In the genomic region with DNA sequence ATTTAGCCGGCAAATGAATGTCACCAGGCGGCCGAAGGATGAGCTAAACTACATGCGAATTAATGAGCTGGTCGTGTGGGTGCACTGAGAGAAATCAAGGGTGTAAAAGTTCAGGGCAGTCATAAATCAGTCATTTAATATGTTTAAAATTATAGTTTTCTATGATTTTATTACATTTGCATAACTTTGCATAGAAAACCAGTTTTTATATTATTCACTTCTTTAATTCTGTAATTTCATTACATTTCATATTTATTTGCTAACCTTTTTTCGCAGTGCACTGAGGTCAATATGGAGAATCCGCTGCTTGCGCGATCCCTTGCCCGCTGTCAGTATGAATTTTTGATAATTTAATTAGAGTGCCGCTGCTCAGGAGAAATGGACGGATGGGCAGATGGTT, we compare ENCODE assay signal across 1 fruit fly cellular context.
TF ChIP-seq lines count a peak whose summit lies in the region.

No protein-coding gene starts in this region.

TF ChIP-seq in whole organism, embryonic, 481 proteins besides CTCF, POLR2A, EP300 and RAD21 (continued from another document and continues in another):
- TF ChIP-seq Max (GFP tag; optimal IDR thresholded peaks at IDR 0.05; lab: Kevin White, UChicago): no peak
- TF ChIP-seq CG13123 (GFP tag; optimal IDR thresholded peaks at IDR 0.05; lab: Kevin White, UChicago): no peak
- TF ChIP-seq Kr (GFP tag; optimal IDR thresholded peaks at IDR 0.05; lab: Kevin White, UChicago): no peak
- TF ChIP-seq grn (GFP tag; optimal IDR thresholded peaks at IDR 0.05; lab: Kevin White, UChicago): no peak
- TF ChIP-seq Drgx (GFP tag; IDR thresholded peaks at IDR 0.05; lab: Robert Waterston, UW): no peak
- TF ChIP-seq crp (GFP tag; optimal IDR thresholded peaks at IDR 0.05; lab: Kevin White, UChicago): no peak
- no peak for TF ChIP-seq CG13296 (GFP tag; optimal IDR thresholded peaks at IDR 0.05; lab: Kevin White, UChicago)
- no peak for TF ChIP-seq CG12219 (GFP tag; optimal IDR thresholded peaks at IDR 0.05; lab: Kevin White, UChicago)
- TF ChIP-seq Mad (GFP tag; optimal IDR thresholded peaks at IDR 0.05; lab: Kevin White, UChicago): peak; percentile 12
- peak; percentile 3 for TF ChIP-seq CG2116 (GFP tag; optimal IDR thresholded peaks at IDR 0.05; lab: Kevin White, UChicago)
- TF ChIP-seq ab (GFP tag; optimal IDR thresholded peaks at IDR 0.05; lab: Kevin White, UChicago): no peak
- no peak for TF ChIP-seq B-H1 (GFP tag; IDR thresholded peaks at IDR 0.05; lab: Robert Waterston, UW)
- peak; percentile 30 for TF ChIP-seq Hsf (GFP tag; optimal IDR thresholded peaks at IDR 0.05; lab: Kevin White, UChicago)
- peak; percentile 42 for TF ChIP-seq Chrac-16 (GFP tag; optimal IDR thresholded peaks at IDR 0.05; lab: Kevin White, UChicago)
- no peak for TF ChIP-seq CG12104 (GFP tag; optimal IDR thresholded peaks at IDR 0.05; lab: Kevin White, UChicago)
- TF ChIP-seq CG18764 (GFP tag; optimal IDR thresholded peaks at IDR 0.05; lab: Kevin White, UChicago): peak; percentile 22
- TF ChIP-seq CG9797 (GFP tag; optimal IDR thresholded peaks at IDR 0.05; lab: Kevin White, UChicago): no peak
- TF ChIP-seq CG2712 (tag; optimal IDR thresholded peaks at IDR 0.05; lab: Kevin White, UChicago): peak; percentile 65
- TF ChIP-seq prd (optimal IDR thresholded peaks at IDR 0.05; lab: Kevin White, UChicago): no peak
- peak; percentile 87 for TF ChIP-seq prd (GFP tag; IDR thresholded peaks at IDR 0.05; lab: Robert Waterston, UW)
- TF ChIP-seq CG4328 (GFP tag; optimal IDR thresholded peaks at IDR 0.05; lab: Kevin White, UChicago): no peak
- no peak for TF ChIP-seq CG16779 (GFP tag; IDR thresholded peaks at IDR 0.05; lab: Robert Waterston, UW)
- no peak for TF ChIP-seq Atf-2 (GFP tag; optimal IDR thresholded peaks at IDR 0.05; lab: Kevin White, UChicago)
- no peak for TF ChIP-seq caup (GFP tag; optimal IDR thresholded peaks at IDR 0.05; lab: Kevin White, UChicago; ENCODE audit: severe bottlenecking)
- TF ChIP-seq gem (tag; optimal IDR thresholded peaks at IDR 0.05; lab: Kevin White, UChicago): peak; percentile 74
- TF ChIP-seq CG7786 (GFP tag; optimal IDR thresholded peaks at IDR 0.05; lab: Kevin White, UChicago): no peak
- TF ChIP-seq Ssrp (tag; optimal IDR thresholded peaks at IDR 0.05; lab: Kevin White, UChicago): peak; percentile 5
- no peak for TF ChIP-seq D (optimal IDR thresholded peaks at IDR 0.05; lab: Kevin White, UChicago)
- TF ChIP-seq D (GFP tag; optimal IDR thresholded peaks at IDR 0.05; lab: Kevin White, UChicago): peak; percentile 22
- no peak for TF ChIP-seq Myb (GFP tag; optimal IDR thresholded peaks at IDR 0.05; lab: Kevin White, UChicago)
- peak; percentile 72 for TF ChIP-seq CG18262 (tag; optimal IDR thresholded peaks at IDR 0.05; lab: Kevin White, UChicago)
- no peak for TF ChIP-seq lbe (GFP tag; optimal IDR thresholded peaks at IDR 0.05; lab: Kevin White, UChicago)
- peak; percentile 32 to 35 for TF ChIP-seq dpn (GFP tag; optimal IDR thresholded peaks at IDR 0.05; lab: Kevin White, UChicago)
- peak; percentile 67 for TF ChIP-seq CG15696 (tag; optimal IDR thresholded peaks at IDR 0.05; lab: Kevin White, UChicago)
- no peak for TF ChIP-seq CG8944 (GFP tag; optimal IDR thresholded peaks at IDR 0.05; lab: Kevin White, UChicago)
- TF ChIP-seq CG12155 (GFP tag; optimal IDR thresholded peaks at IDR 0.05; lab: Kevin White, UChicago): peak; percentile 17
- TF ChIP-seq HLH4C (GFP tag; IDR thresholded peaks at IDR 0.05; lab: Robert Waterston, UW; ENCODE audit: partially characterized antibody): no peak
- peak; percentile 11 for TF ChIP-seq pnt (GFP tag; optimal IDR thresholded peaks at IDR 0.05; lab: Kevin White, UChicago)
- TF ChIP-seq CG14710 (tag; optimal IDR thresholded peaks at IDR 0.05; lab: Kevin White, UChicago): peak; percentile 52
- peak; percentile 56 for TF ChIP-seq CG11504 (tag; optimal IDR thresholded peaks at IDR 0.05; lab: Kevin White, UChicago)
- TF ChIP-seq CG12744 (GFP tag; optimal IDR thresholded peaks at IDR 0.05; lab: Kevin White, UChicago): no peak
- TF ChIP-seq CG17361 (GFP tag; IDR thresholded peaks at IDR 0.05; lab: Robert Waterston, UW): peak; percentile 35; the same call in 1 of the 3 replicates
- TF ChIP-seq Awh (GFP tag; IDR thresholded peaks at IDR 0.05; lab: Robert Waterston, UW): no peak
- TF ChIP-seq exex (tag; optimal IDR thresholded peaks at IDR 0.05; lab: Kevin White, UChicago): no peak
- peak; percentile 37; the same call in 1 of the 2 replicates for TF ChIP-seq Ptx1 (GFP tag; IDR thresholded peaks at IDR 0.05; lab: Robert Waterston, UW)
- TF ChIP-seq fru (optimal IDR thresholded peaks at IDR 0.05; lab: Kevin White, UChicago): no peak
- peak; percentile 49 for TF ChIP-seq Oli (tag; optimal IDR thresholded peaks at IDR 0.05; lab: Kevin White, UChicago)
- no peak for TF ChIP-seq Side (GFP tag; optimal IDR thresholded peaks at IDR 0.05; lab: Kevin White, UChicago)
- TF ChIP-seq CG3726 (GFP tag; IDR thresholded peaks at IDR 0.05; lab: Robert Waterston, UW): no peak
- peak; percentile 21 for TF ChIP-seq CG8290 (GFP tag; optimal IDR thresholded peaks at IDR 0.05; lab: Kevin White, UChicago)
- TF ChIP-seq CG8290 (tag; optimal IDR thresholded peaks at IDR 0.05; lab: Kevin White, UChicago): no peak
- TF ChIP-seq Atf3 (GFP tag; optimal IDR thresholded peaks at IDR 0.05; lab: Kevin White, UChicago): no peak
- TF ChIP-seq CG7271 (tag; optimal IDR thresholded peaks at IDR 0.05; lab: Kevin White, UChicago): peak; percentile 53
- TF ChIP-seq CG4820 (GFP tag; optimal IDR thresholded peaks at IDR 0.05; lab: Kevin White, UChicago): peak; percentile 52
- no peak for TF ChIP-seq CG1832 (GFP tag; optimal IDR thresholded peaks at IDR 0.05; lab: Kevin White, UChicago)
- peak; percentile 0 for TF ChIP-seq stwl (tag; optimal IDR thresholded peaks at IDR 0.05; lab: Kevin White, UChicago)
- no peak for TF ChIP-seq pan (optimal IDR thresholded peaks at IDR 0.05; lab: Kevin White, UChicago)
- peak in 1 of 2 experiments; percentile 35 for TF ChIP-seq pan (GFP tag; optimal IDR thresholded peaks at IDR 0.05 in 1 of 2, IDR thresholded peaks at IDR 0.05 in 1 of 2)
- peak; percentile 51 for TF ChIP-seq Sox102F (GFP tag; optimal IDR thresholded peaks at IDR 0.05; lab: Kevin White, UChicago)
- no peak for TF ChIP-seq Neu2 (GFP tag; optimal IDR thresholded peaks at IDR 0.05; lab: Kevin White, UChicago; ENCODE audit: borderline replicate concordance)
- no peak for TF ChIP-seq CG34422 (GFP tag; IDR thresholded peaks at IDR 0.05; lab: Robert Waterston, UW)
- peak; percentile 5 for TF ChIP-seq Asciz (GFP tag; optimal IDR thresholded peaks at IDR 0.05; lab: Kevin White, UChicago)
- TF ChIP-seq CG15073 (GFP tag; optimal IDR thresholded peaks at IDR 0.05; lab: Kevin White, UChicago): no peak
- TF ChIP-seq h (optimal IDR thresholded peaks at IDR 0.05; lab: Kevin White, UChicago): no peak
- TF ChIP-seq CG16815 (GFP tag; optimal IDR thresholded peaks at IDR 0.05; lab: Kevin White, UChicago): peak; percentile 26
- TF ChIP-seq CG10462 (GFP tag; optimal IDR thresholded peaks at IDR 0.05; lab: Kevin White, UChicago): no peak
- no peak for TF ChIP-seq emc (GFP tag; optimal IDR thresholded peaks at IDR 0.05; lab: Kevin White, UChicago)
- TF ChIP-seq sima (GFP tag; optimal IDR thresholded peaks at IDR 0.05; lab: Kevin White, UChicago): no peak
- TF ChIP-seq CG14014 (GFP tag; IDR thresholded peaks at IDR 0.05; lab: Robert Waterston, UW): no peak
- no peak for TF ChIP-seq ttk (GFP tag; IDR thresholded peaks at IDR 0.05; lab: Robert Waterston, UW)
- TF ChIP-seq ssp (GFP tag; IDR thresholded peaks at IDR 0.05; lab: Robert Waterston, UW): 0 out of 2 replicates have a peak, but pooled peaks have one; percentile 25
- TF ChIP-seq CG2875 (GFP tag; optimal IDR thresholded peaks at IDR 0.05; lab: Kevin White, UChicago): no peak
- TF ChIP-seq btn (GFP tag; optimal IDR thresholded peaks at IDR 0.05; lab: Kevin White, UChicago): no peak
- no peak for TF ChIP-seq Dll (GFP tag; IDR thresholded peaks at IDR 0.05; lab: Robert Waterston, UW; ENCODE audit: partially characterized antibody)
- no peak for TF ChIP-seq Gug (GFP tag; IDR thresholded peaks at IDR 0.05; lab: Robert Waterston, UW)
- peak; percentile 26 for TF ChIP-seq tin (GFP tag; optimal IDR thresholded peaks at IDR 0.05; lab: Kevin White, UChicago)
- TF ChIP-seq CkIIα-i1 (GFP tag; IDR thresholded peaks at IDR 0.05; lab: Robert Waterston, UW): no peak
- TF ChIP-seq Abd-B (GFP tag; optimal IDR thresholded peaks at IDR 0.05; lab: Kevin White, UChicago): peak; percentile 18
- TF ChIP-seq Ada2b (GFP tag; IDR thresholded peaks at IDR 0.05; lab: Robert Waterston, UW): 0 out of 2 replicates have a peak, but pooled peaks have one; percentile 12
- no peak for TF ChIP-seq tx (GFP tag; optimal IDR thresholded peaks at IDR 0.05; lab: Kevin White, UChicago)
- TF ChIP-seq ase (GFP tag; IDR thresholded peaks at IDR 0.05; lab: Robert Waterston, UW): no peak
- TF ChIP-seq CG30431 (GFP tag; optimal IDR thresholded peaks at IDR 0.05; lab: Kevin White, UChicago): peak; percentile 3
- no peak for TF ChIP-seq Sin3A (optimal IDR thresholded peaks at IDR 0.05; lab: Kevin White, UChicago)
- TF ChIP-seq croc (GFP tag; conservative IDR thresholded peaks at IDR 0.05; lab: Robert Waterston, UW): no peak
- TF ChIP-seq Lpt (GFP tag; optimal IDR thresholded peaks at IDR 0.05; lab: Kevin White, UChicago): no peak
- TF ChIP-seq sc (optimal IDR thresholded peaks at IDR 0.05; lab: Kevin White, UChicago): no peak
- peak; percentile 46 for TF ChIP-seq sc (GFP tag; optimal IDR thresholded peaks at IDR 0.05; lab: Kevin White, UChicago)
- TF ChIP-seq Vsx1 (GFP tag; optimal IDR thresholded peaks at IDR 0.05; lab: Kevin White, UChicago): no peak
- TF ChIP-seq Hr3 (GFP tag; optimal IDR thresholded peaks at IDR 0.05; lab: Kevin White, UChicago): peak; percentile 49
- TF ChIP-seq hbn (GFP tag; IDR thresholded peaks at IDR 0.05; lab: Robert Waterston, UW; ENCODE audit: partially characterized antibody): no peak
- TF ChIP-seq odd (GFP tag; optimal IDR thresholded peaks at IDR 0.05; lab: Kevin White, UChicago): no peak
- peak; percentile 42 for TF ChIP-seq CoRest (tag; optimal IDR thresholded peaks at IDR 0.05; lab: Kevin White, UChicago)
- no peak for TF ChIP-seq usp (GFP tag; optimal IDR thresholded peaks at IDR 0.05; lab: Kevin White, UChicago)
- peak; percentile 4 for TF ChIP-seq CG10654 (GFP tag; optimal IDR thresholded peaks at IDR 0.05; lab: Kevin White, UChicago)
- no peak for TF ChIP-seq gt (GFP tag; IDR thresholded peaks at IDR 0.05; lab: Robert Waterston, UW)
- 0 out of 2 replicates have a peak, but pooled peaks have one; percentile 25 for TF ChIP-seq CG11696 (GFP tag; IDR thresholded peaks at IDR 0.05; lab: Robert Waterston, UW)
- TF ChIP-seq CG4404 (GFP tag; IDR thresholded peaks at IDR 0.05; lab: Robert Waterston, UW): peak; percentile 74
- no peak for TF ChIP-seq run (tag; optimal IDR thresholded peaks at IDR 0.05; lab: Kevin White, UChicago)
- no peak for TF ChIP-seq CG11085 (GFP tag; IDR thresholded peaks at IDR 0.05; lab: Robert Waterston, UW)
- no peak for TF ChIP-seq CG8478 (optimal IDR thresholded peaks at IDR 0.05; lab: Kevin White, UChicago)
- peak; percentile 43 for TF ChIP-seq CG17359 (tag; optimal IDR thresholded peaks at IDR 0.05; lab: Kevin White, UChicago)
- no peak for TF ChIP-seq pzg (GFP tag; optimal IDR thresholded peaks at IDR 0.05; lab: Kevin White, UChicago)
- peak; percentile 4 for TF ChIP-seq CG12659 (GFP tag; optimal IDR thresholded peaks at IDR 0.05; lab: Kevin White, UChicago)
- peak; percentile 44 for TF ChIP-seq Xbp1 (GFP tag; optimal IDR thresholded peaks at IDR 0.05; lab: Kevin White, UChicago)
- TF ChIP-seq CG11695 (GFP tag; IDR thresholded peaks at IDR 0.05; lab: Robert Waterston, UW): 0 out of 3 replicates have a peak, but pooled peaks have one; percentile 44
- peak in 1 of 2 experiments; percentile 31 for TF ChIP-seq eve (GFP tag; optimal IDR thresholded peaks at IDR 0.05; lab: Kevin White, UChicago)
- no peak for TF ChIP-seq tup (GFP tag; optimal IDR thresholded peaks at IDR 0.05; lab: Kevin White, UChicago)
- no peak for TF ChIP-seq jigr1 (GFP tag; IDR thresholded peaks at IDR 0.05; lab: Robert Waterston, UW)
- TF ChIP-seq CG4707 (GFP tag; optimal IDR thresholded peaks at IDR 0.05; lab: Kevin White, UChicago): no peak
- TF ChIP-seq CG11723 (GFP tag; optimal IDR thresholded peaks at IDR 0.05; lab: Kevin White, UChicago): no peak
- no peak for TF ChIP-seq CG5180 (GFP tag; optimal IDR thresholded peaks at IDR 0.05; lab: Kevin White, UChicago)
- TF ChIP-seq row (GFP tag; IDR thresholded peaks at IDR 0.05; lab: Robert Waterston, UW): peak; percentile 73
- no peak for TF ChIP-seq NC2α (GFP tag; optimal IDR thresholded peaks at IDR 0.05; lab: Kevin White, UChicago)
- peak; percentile 75; the same call in 1 of the 2 replicates for TF ChIP-seq Xrp1 (GFP tag; IDR thresholded peaks at IDR 0.05; lab: Robert Waterston, UW)
- TF ChIP-seq mld (GFP tag; IDR thresholded peaks at IDR 0.05; lab: Robert Waterston, UW; ENCODE audit: partially characterized antibody): no peak
- TF ChIP-seq unpg (GFP tag; optimal IDR thresholded peaks at IDR 0.05; lab: Kevin White, UChicago): peak; percentile 52
- peak; percentile 37 for TF ChIP-seq CG10209 (GFP tag; optimal IDR thresholded peaks at IDR 0.05; lab: Kevin White, UChicago)
- TF ChIP-seq bcd (GFP tag; optimal IDR thresholded peaks at IDR 0.05; lab: Kevin White, UChicago): peak; percentile 24
- no peak for TF ChIP-seq cad (GFP tag; optimal IDR thresholded peaks at IDR 0.05; lab: Kevin White, UChicago)
- TF ChIP-seq CG7357 (GFP tag; IDR thresholded peaks at IDR 0.05; lab: Robert Waterston, UW): no peak
- no peak for TF ChIP-seq hb (GFP tag; IDR thresholded peaks at IDR 0.05; lab: Robert Waterston, UW; ENCODE audit: partially characterized antibody)
- peak; percentile 4 for TF ChIP-seq trh (GFP tag; optimal IDR thresholded peaks at IDR 0.05; lab: Kevin White, UChicago)
- no peak for TF ChIP-seq CG11093 (GFP tag; IDR thresholded peaks at IDR 0.05; lab: Robert Waterston, UW)
- TF ChIP-seq CG10274 (GFP tag; optimal IDR thresholded peaks at IDR 0.05; lab: Kevin White, UChicago): no peak
- peak; percentile 66 for TF ChIP-seq CG31441 (GFP tag; IDR thresholded peaks at IDR 0.05; lab: Robert Waterston, UW)
- peak; percentile 1 for TF ChIP-seq Mes4 (GFP tag; optimal IDR thresholded peaks at IDR 0.05; lab: Kevin White, UChicago)
- no peak for TF ChIP-seq CG1647 (GFP tag; optimal IDR thresholded peaks at IDR 0.05; lab: Kevin White, UChicago)
- TF ChIP-seq tio (GFP tag; optimal IDR thresholded peaks at IDR 0.05; lab: Kevin White, UChicago): peak; percentile 30
- TF ChIP-seq Hand (GFP tag; optimal IDR thresholded peaks at IDR 0.05; lab: Kevin White, UChicago): no peak
- no peak for TF ChIP-seq seq (GFP tag; IDR thresholded peaks at IDR 0.05; lab: Robert Waterston, UW)
